Worm (Caenorhabditis elegans): ENCODE measurements around the gene plk-3.

The plk-3 gene

ce11 chrIV:7473159-7473649 lies at the start of gene plk-3, which contains the start of gene F55G1.6:
Gene plk-3, minus strand, starts transcription at chrIV:7473209.
Gene F55G1.6, plus strand, starts transcription at chrIV:7473517.
- no peak for TF ChIP-seq ceh-13 (GFP tag; optimal IDR thresholded peaks at IDR 0.05)
- TF ChIP-seq pes-1 (GFP tag; IDR thresholded peaks at IDR 0.05) = no peak
- TF ChIP-seq ama-1 (optimal IDR thresholded peaks at IDR 0.05) = no peak
- TF ChIP-seq F13C5.2 (tag; optimal IDR thresholded peaks at IDR 0.05) = no peak
- no peak for TF ChIP-seq ceh-36 (tag; optimal IDR thresholded peaks at IDR 0.05)
- no peak for TF ChIP-seq B0310.2 (tag; optimal IDR thresholded peaks at IDR 0.05)
- no peak for TF ChIP-seq tbx-11 (GFP tag; IDR thresholded peaks at IDR 0.05)

DNA sequence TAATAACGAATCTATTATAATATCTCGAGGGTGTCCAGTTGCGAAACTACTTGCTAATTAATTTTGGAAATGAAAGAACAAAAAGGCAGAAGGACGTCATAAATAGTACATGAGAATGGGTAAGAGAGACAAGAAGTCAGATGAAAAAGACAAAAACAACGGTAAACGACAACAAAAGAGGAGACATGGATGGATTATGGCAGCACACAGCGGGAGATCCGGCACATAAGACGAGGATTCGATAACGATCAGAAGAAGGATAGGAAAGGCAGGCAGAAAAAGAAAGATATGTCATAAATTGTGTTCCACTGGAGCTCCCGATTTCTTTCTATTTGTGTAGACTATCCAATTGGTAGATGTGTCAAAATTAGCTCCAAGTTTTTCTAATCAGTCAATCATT lies 48.6 kb upstream of the plk-3 start:
- no peak for TF ChIP-seq B0310.2 (tag; optimal IDR thresholded peaks at IDR 0.05)
- TF ChIP-seq pes-1 (GFP tag; IDR thresholded peaks at IDR 0.05) = no peak
- TF ChIP-seq ets-7 (tag; optimal IDR thresholded peaks at IDR 0.05) = no peak
- no peak for TF ChIP-seq hnd-1 (tag; optimal IDR thresholded peaks at IDR 0.05)
- no peak for TF ChIP-seq ceh-13 (GFP tag; optimal IDR thresholded peaks at IDR 0.05)
- TF ChIP-seq hmg-4 (GFP tag; optimal IDR thresholded peaks at IDR 0.05) = no peak
- no peak for TF ChIP-seq aly-1 (tag; optimal IDR thresholded peaks at IDR 0.05)
- TF ChIP-seq scrt-1 (GFP tag; IDR thresholded peaks at IDR 0.05) = no peak
- TF ChIP-seq hmbx-1 (tag; optimal IDR thresholded peaks at IDR 0.05) = no peak
- TF ChIP-seq tbx-37 (GFP tag; conservative IDR thresholded peaks at IDR 0.05) = no peak
- TF ChIP-seq ama-1 (optimal IDR thresholded peaks at IDR 0.05) = no peak
- no peak for TF ChIP-seq ceh-36 (tag; optimal IDR thresholded peaks at IDR 0.05)
- TF ChIP-seq F13C5.2 (tag; optimal IDR thresholded peaks at IDR 0.05) = no peak
- no peak for TF ChIP-seq flt-1 (GFP tag; IDR thresholded peaks at IDR 0.05)
- TF ChIP-seq tbx-11 (GFP tag; IDR thresholded peaks at IDR 0.05) = no peak

DNA sequence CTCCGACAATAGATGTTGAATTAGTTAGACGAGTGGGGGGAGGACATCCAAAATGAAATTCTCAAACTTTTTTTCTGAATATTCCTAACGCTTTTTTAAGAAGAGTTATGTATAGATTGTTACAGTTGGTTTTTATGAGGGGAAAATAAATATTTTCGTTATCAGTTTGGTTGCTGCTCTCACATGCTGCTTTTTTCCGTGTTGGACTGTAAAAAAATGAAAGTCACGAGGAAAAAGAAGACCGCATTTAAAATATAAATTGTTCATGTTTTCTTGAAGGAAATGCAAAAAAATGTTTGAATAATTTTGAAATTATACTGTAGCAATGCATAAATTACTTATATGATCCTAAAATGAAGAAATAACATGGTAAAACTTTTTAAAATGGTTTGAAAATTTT lies 47.8 kb upstream of the plk-3 start:
- no peak for TF ChIP-seq ceh-36 (tag; optimal IDR thresholded peaks at IDR 0.05)
- no peak for TF ChIP-seq pes-1 (GFP tag; IDR thresholded peaks at IDR 0.05)
- TF ChIP-seq hmbx-1 (tag; optimal IDR thresholded peaks at IDR 0.05) = no peak
- TF ChIP-seq hmg-4 (GFP tag; optimal IDR thresholded peaks at IDR 0.05) = no peak
- TF ChIP-seq flt-1 (GFP tag; IDR thresholded peaks at IDR 0.05) = no peak
- no peak for TF ChIP-seq tbx-37 (GFP tag; conservative IDR thresholded peaks at IDR 0.05)
- no peak for TF ChIP-seq hnd-1 (tag; optimal IDR thresholded peaks at IDR 0.05)
- no peak for TF ChIP-seq ama-1 (optimal IDR thresholded peaks at IDR 0.05)
- TF ChIP-seq ceh-13 (GFP tag; optimal IDR thresholded peaks at IDR 0.05) = no peak
- no peak for TF ChIP-seq F13C5.2 (tag; optimal IDR thresholded peaks at IDR 0.05)
- no peak for TF ChIP-seq sea-1 (GFP tag; conservative IDR thresholded peaks at IDR 0.05)
- no peak for TF ChIP-seq B0310.2 (tag; optimal IDR thresholded peaks at IDR 0.05)
- no peak for TF ChIP-seq tra-4 (tag; optimal IDR thresholded peaks at IDR 0.05)
- TF ChIP-seq tbx-11 (GFP tag; IDR thresholded peaks at IDR 0.05) = no peak
- TF ChIP-seq ets-7 (tag; optimal IDR thresholded peaks at IDR 0.05) = no peak
- TF ChIP-seq aly-1 (tag; optimal IDR thresholded peaks at IDR 0.05) = no peak
- TF ChIP-seq scrt-1 (GFP tag; IDR thresholded peaks at IDR 0.05) = no peak

- TF ChIP-seq B0310.2 (tag; optimal IDR thresholded peaks at IDR 0.05) (no peak), tbx-37 (GFP tag; conservative IDR thresholded peaks at IDR 0.05) (no peak), pes-1 (GFP tag; IDR thresholded peaks at IDR 0.05) (no peak), ceh-13 (GFP tag; optimal IDR thresholded peaks at IDR 0.05) (no peak), ceh-36 (tag; optimal IDR thresholded peaks at IDR 0.05) (no peak), ama-1 (optimal IDR thresholded peaks at IDR 0.05) (no peak), scrt-1 (GFP tag; IDR thresholded peaks at IDR 0.05) (no peak), hmg-4 (GFP tag; optimal IDR thresholded peaks at IDR 0.05) (no peak), flt-1 (GFP tag; IDR thresholded peaks at IDR 0.05) (no peak), hmbx-1 (tag; optimal IDR thresholded peaks at IDR 0.05) (no peak), ets-7 (tag; optimal IDR thresholded peaks at IDR 0.05) (no peak), aly-1 (tag; optimal IDR thresholded peaks at IDR 0.05) (no peak), tra-4 (tag; optimal IDR thresholded peaks at IDR 0.05) (no peak), F13C5.2 (tag; optimal IDR thresholded peaks at IDR 0.05) (no peak), hnd-1 (tag; optimal IDR thresholded peaks at IDR 0.05) (no peak), sea-1 (GFP tag; conservative IDR thresholded peaks at IDR 0.05) (no peak), tbx-11 (GFP tag; IDR thresholded peaks at IDR 0.05) (no peak)
These were observed 47.2 kb upstream of the plk-3 start for ce11 chrIV:7520258-7520657.

DNA sequence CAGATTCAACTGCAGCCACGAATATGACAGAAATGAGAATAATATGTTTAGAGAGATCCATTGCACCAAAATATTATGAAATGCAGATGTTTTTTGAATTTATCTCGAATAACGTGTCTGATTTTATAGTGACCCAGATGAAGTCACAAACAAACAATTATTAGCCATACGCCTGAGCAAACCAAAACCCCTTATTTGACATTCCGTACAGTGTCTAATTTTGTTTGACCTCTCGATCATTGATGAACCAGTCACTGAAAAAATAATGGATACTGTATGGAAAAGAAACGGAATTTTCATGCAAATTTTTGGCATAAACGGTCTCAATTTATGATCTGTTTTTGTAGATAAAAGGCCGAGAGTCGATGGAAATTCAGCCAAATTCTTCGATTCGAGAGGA lies 43.2 kb upstream of the plk-3 start, which contains the start of the genes R05G6.9 and R05G6.3:
TSS of gene R05G6.9 (minus strand) at position 101 of the 400 bp plus-strand sequence.
TSS of gene R05G6.3 (plus strand) at position 386 of the 400 bp plus-strand sequence.
- TF ChIP-seq hmbx-1 (tag; optimal IDR thresholded peaks at IDR 0.05) (no peak), hnd-1 (tag; optimal IDR thresholded peaks at IDR 0.05) (no peak), ama-1 (optimal IDR thresholded peaks at IDR 0.05) (no peak), flt-1 (GFP tag; IDR thresholded peaks at IDR 0.05) (no peak), sea-1 (GFP tag; conservative IDR thresholded peaks at IDR 0.05) (no peak), ceh-36 (tag; optimal IDR thresholded peaks at IDR 0.05) (no peak), aly-1 (tag; optimal IDR thresholded peaks at IDR 0.05) (no peak), ets-7 (tag; optimal IDR thresholded peaks at IDR 0.05) (no peak)

- TF ChIP-seq scrt-1 (GFP tag; IDR thresholded peaks at IDR 0.05) = no peak
- no peak for TF ChIP-seq ceh-13 (GFP tag; optimal IDR thresholded peaks at IDR 0.05)
- TF ChIP-seq pes-1 (GFP tag; IDR thresholded peaks at IDR 0.05) = no peak
- TF ChIP-seq F13C5.2 (tag; optimal IDR thresholded peaks at IDR 0.05) = no peak
These were observed 39.7 kb upstream of the plk-3 start, which contains the start of the genes plc-4 and R05G6.4 for ce11 chrIV:7512617-7513233. Gene plc-4, minus strand, starts transcription at chrIV:7512667. Gene R05G6.4, plus strand, starts transcription at chrIV:7513233.

- TF ChIP-seq B0310.2 (tag; optimal IDR thresholded peaks at IDR 0.05) (no peak), ceh-13 (GFP tag; optimal IDR thresholded peaks at IDR 0.05) (no peak), ceh-36 (tag; optimal IDR thresholded peaks at IDR 0.05) (no peak), flt-1 (GFP tag; IDR thresholded peaks at IDR 0.05) (no peak), aly-1 (tag; optimal IDR thresholded peaks at IDR 0.05) (no peak), pes-1 (GFP tag; IDR thresholded peaks at IDR 0.05) (no peak)
These were observed 37.8 kb upstream of the plk-3 start for ce11 chrIV:7510829-7511228.

Data from whole organism, early embryonic.